Fruit fly (Drosophila melanogaster): ENCODE results near the gene Crag.

The Crag gene

dm6 chrX:8558762-8559172 lies 33.1 kb upstream of the Crag start, which contains the start of gene IntS4 (continued):
- no peak for TF ChIP-seq Ravus (GFP tag; IDR thresholded peaks at IDR 0.05)
- TF ChIP-seq Sox102F (GFP tag; optimal IDR thresholded peaks at IDR 0.05), result no peak
- peak; percentile 26 for TF ChIP-seq CG7271 (tag; optimal IDR thresholded peaks at IDR 0.05)
- no peak for TF ChIP-seq Optix (GFP tag; IDR thresholded peaks at IDR 0.05)
- no peak for TF ChIP-seq dati (GFP tag; IDR thresholded peaks at IDR 0.05)
- TF ChIP-seq CG18476 (GFP tag; optimal IDR thresholded peaks at IDR 0.05), result peak; percentile 44
- TF ChIP-seq CG17568 (GFP tag; optimal IDR thresholded peaks at IDR 0.05), result peak; percentile 41
- TF ChIP-seq CG18619 (GFP tag; optimal IDR thresholded peaks at IDR 0.05), result peak; percentile 42
- peak; percentile 50 for TF ChIP-seq CG9797 (GFP tag; optimal IDR thresholded peaks at IDR 0.05)
- TF ChIP-seq usp (GFP tag; optimal IDR thresholded peaks at IDR 0.05), result no peak
- no peak for TF ChIP-seq TFAM (GFP tag; optimal IDR thresholded peaks at IDR 0.05)
- peak; percentile 61 for TF ChIP-seq Dek (tag; optimal IDR thresholded peaks at IDR 0.05)
- no peak for TF ChIP-seq CG8281 (tag; optimal IDR thresholded peaks at IDR 0.05)
- no peak for TF ChIP-seq ro (GFP tag; IDR thresholded peaks at IDR 0.05)
- peak; percentile 92 for TF ChIP-seq HLH4C (GFP tag; IDR thresholded peaks at IDR 0.05; ENCODE audit: partially characterized antibody)
- no peak for TF ChIP-seq fd102C (GFP tag; optimal IDR thresholded peaks at IDR 0.05)
- TF ChIP-seq CG10274 (GFP tag; optimal IDR thresholded peaks at IDR 0.05), result no peak
- TF ChIP-seq CG10147 (GFP tag; optimal IDR thresholded peaks at IDR 0.05), result peak; percentile 64
- peak; percentile 96 for TF ChIP-seq CG16813 (GFP tag; IDR thresholded peaks at IDR 0.05; ENCODE audit: partially characterized antibody)
- peak; percentile 98 for TF ChIP-seq psq (GFP tag; optimal IDR thresholded peaks at IDR 0.05)
- peak; percentile 20 for TF ChIP-seq Six4 (GFP tag; optimal IDR thresholded peaks at IDR 0.05)
- no peak for TF ChIP-seq CG11723 (GFP tag; optimal IDR thresholded peaks at IDR 0.05)
- TF ChIP-seq hbn (GFP tag; IDR thresholded peaks at IDR 0.05; ENCODE audit: partially characterized antibody), result peak; percentile 96
- TF ChIP-seq Mad (GFP tag; optimal IDR thresholded peaks at IDR 0.05), result peak; percentile 46
- no peak for TF ChIP-seq lov (optimal IDR thresholded peaks at IDR 0.05)
- no peak for TF ChIP-seq lov (GFP tag; IDR thresholded peaks at IDR 0.05)
- TF ChIP-seq CG14860 (GFP tag; IDR thresholded peaks at IDR 0.05; ENCODE audit: partially characterized antibody), result peak; percentile 89
- peak; percentile 12 for TF ChIP-seq Antp (GFP tag; optimal IDR thresholded peaks at IDR 0.05)
- TF ChIP-seq CG17829 (tag; optimal IDR thresholded peaks at IDR 0.05), result peak; percentile 78
- no peak for TF ChIP-seq CG6654 (GFP tag; optimal IDR thresholded peaks at IDR 0.05)
- peak; percentile 65 for TF ChIP-seq CG12155 (GFP tag; optimal IDR thresholded peaks at IDR 0.05)
- TF ChIP-seq odd (GFP tag; optimal IDR thresholded peaks at IDR 0.05), result no peak
- no peak for TF ChIP-seq Bdp1 (GFP tag; optimal IDR thresholded peaks at IDR 0.05)
- peak; percentile 66 for TF ChIP-seq ato (GFP tag; IDR thresholded peaks at IDR 0.05; ENCODE audit: partially characterized antibody)
- TF ChIP-seq da (GFP tag; optimal IDR thresholded peaks at IDR 0.05), result no peak
- peak; percentile 69 for TF ChIP-seq Dref (GFP tag; IDR thresholded peaks at IDR 0.05)
- peak; percentile 43 for TF ChIP-seq kay (GFP tag; optimal IDR thresholded peaks at IDR 0.05)
- no peak for TF ChIP-seq CG9876 (GFP tag; optimal IDR thresholded peaks at IDR 0.05)
- no peak for TF ChIP-seq sqz (GFP tag; optimal IDR thresholded peaks at IDR 0.05)
- TF ChIP-seq caup (GFP tag; optimal IDR thresholded peaks at IDR 0.05; ENCODE audit: severe bottlenecking), result no peak
- TF ChIP-seq Hey (tag; optimal IDR thresholded peaks at IDR 0.05), result no peak
- peak; percentile 90 for TF ChIP-seq CG15514 (GFP tag; optimal IDR thresholded peaks at IDR 0.05)
- TF ChIP-seq E2f1 (GFP tag; IDR thresholded peaks at IDR 0.05), result peak; percentile 64
- peak; percentile 23 for TF ChIP-seq Nf-YB (GFP tag; optimal IDR thresholded peaks at IDR 0.05)
- no peak for TF ChIP-seq CG6175 (GFP tag; IDR thresholded peaks at IDR 0.05)
- TF ChIP-seq cas (GFP tag; IDR thresholded peaks at IDR 0.05), result peak; percentile 56; the same call in 1 of the 2 replicates
- peak; percentile 66 for TF ChIP-seq CG3995 (GFP tag; optimal IDR thresholded peaks at IDR 0.05)
- peak; percentile 63 for TF ChIP-seq CG30020 (tag; optimal IDR thresholded peaks at IDR 0.05)
- no peak for TF ChIP-seq h (optimal IDR thresholded peaks at IDR 0.05)
- peak; percentile 70 for TF ChIP-seq Chrac-16 (GFP tag; optimal IDR thresholded peaks at IDR 0.05)
- no peak for TF ChIP-seq Mrtf (GFP tag; IDR thresholded peaks at IDR 0.05)
- peak; percentile 78 for TF ChIP-seq Ptx1 (GFP tag; IDR thresholded peaks at IDR 0.05)

Measured in whole organism, embryonic.